Worm (Caenorhabditis elegans) whole organism, mixed stage, embryonic: ENCODE results near the gene srh-47.

Experiments used
- blmp-1 ChIP-seq: fragments of 150-350 bp; optimal IDR thresholded peaks from 2 replicates; lab custom pipeline; 2014; ENCODE audit warnings: missing biosample characterization, missing genetic modification characterization
- elt-3 ChIP-seq: fragments of 150-350 bp; optimal IDR thresholded peaks from 2 replicates; lab custom pipeline; 2014; ENCODE audit warnings: missing biosample characterization, missing genetic modification characterization
- mab-5 ChIP-seq: fragments of 150-350 bp; optimal IDR thresholded peaks from 2 replicates; lab custom pipeline; 2014; ENCODE audit warnings: missing biosample characterization, missing genetic modification characterization
- nhr-2 ChIP-seq: fragments of 150-350 bp; optimal IDR thresholded peaks from 2 replicates; lab custom pipeline; 2014; ENCODE audit warnings: missing biosample characterization, missing genetic modification characterization
- nhr-237 ChIP-seq: fragments of 150-350 bp; optimal IDR thresholded peaks from 2 replicates; lab custom pipeline; 2014; ENCODE audit warnings: missing biosample characterization, missing genetic modification characterization
- nhr-28 ChIP-seq: fragments of 150-350 bp; optimal IDR thresholded peaks from 2 replicates; lab custom pipeline; 2014; ENCODE audit warnings: missing biosample characterization, missing genetic modification characterization
- pha-4 ChIP-seq: fragments of 150-350 bp; optimal IDR thresholded peaks from 2 replicates; lab custom pipeline; 2018; ENCODE audit warnings: missing biosample characterization, missing genetic modification reagents, missing genetic modification characterization
- unc-39 ChIP-seq: fragments of 150-350 bp; optimal IDR thresholded peaks from 2 replicates; lab custom pipeline; 2014; ENCODE audit warnings: missing biosample characterization, missing genetic modification characterization
- unc-62 ChIP-seq: fragments of 150-350 bp; optimal IDR thresholded peaks from 2 replicates; lab custom pipeline; 2014; ENCODE audit warnings: missing biosample characterization, missing genetic modification reagents, missing genetic modification characterization
- zip-8 ChIP-seq: fragments of 150-350 bp; optimal IDR thresholded peaks from 2 replicates; lab custom pipeline; 2014; ENCODE audit warnings: missing biosample characterization, missing genetic modification characterization

DNA sequence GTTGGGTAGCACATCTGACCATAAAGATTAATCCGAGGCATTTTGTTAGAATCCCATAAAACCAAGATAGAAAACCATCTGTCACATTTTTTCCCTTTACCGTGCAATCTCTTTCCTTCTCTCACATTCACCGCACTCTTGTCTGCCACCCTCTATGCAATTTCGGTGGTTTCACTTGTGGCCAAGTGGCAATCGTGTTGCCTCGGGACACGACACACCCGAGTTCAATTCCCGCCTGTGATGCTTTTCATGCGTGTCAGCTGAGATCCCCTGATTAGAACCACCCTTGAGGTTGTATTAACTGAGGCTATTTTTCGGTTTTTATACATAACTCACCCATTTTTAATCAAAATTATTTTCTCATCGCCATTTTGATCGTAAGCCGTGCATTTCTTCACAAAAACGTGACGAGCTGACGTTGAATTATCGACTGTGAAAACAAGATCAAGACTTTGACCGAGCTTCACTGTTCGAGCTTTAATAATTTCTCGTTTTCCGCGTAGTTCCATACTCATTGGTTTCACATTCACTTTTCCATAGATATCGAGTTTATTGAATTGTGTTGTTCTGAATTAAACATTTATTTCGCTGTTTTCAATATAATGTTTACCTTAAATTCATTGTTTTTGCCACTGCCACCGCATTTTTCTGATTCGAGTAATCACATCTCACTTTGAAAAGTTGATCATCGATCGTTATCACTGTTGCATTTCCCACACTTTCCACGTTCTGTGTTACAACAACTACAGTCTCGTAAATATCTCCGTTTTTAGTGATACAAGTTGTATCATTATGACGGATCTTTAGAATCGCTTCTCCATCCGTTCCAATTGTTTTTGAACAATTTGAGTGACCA is 13.8 kb upstream of the srh-47 start:
- TF ChIP-seq zip-8 (tag; lab: Kevin White, UChicago) (no peak), pha-4 (peak; percentile 83), nhr-28 (peak; percentile 92), unc-39 (tag; lab: Kevin White, UChicago) (peak; percentile 100), nhr-2 (tag; lab: Kevin White, UChicago) (peak; percentile 27), elt-3 (peak; percentile 91), unc-62 (GFP tag; lab: Kevin White, UChicago) (peak; percentile 91), mab-5 (peak; percentile 74), nhr-237 (peak; percentile 63), blmp-1 (tag; lab: Kevin White, UChicago) (peak; percentile 77)
